Worm (Caenorhabditis elegans) whole organism, midembryonic: ENCODE measurements around the gene xnd-1.

Experiments used
- T22C8.4 ChIP-seq: fragments of 200-800 bp; sonication (Bioruptor generic); IDR thresholded peaks from 2 replicates; pipeline ENCODE4 v1.3.6; 2022; ENCODE audit warnings: missing genetic modification characterization, missing compliant biosample characterization
- cog-1 ChIP-seq: sonication (generic microtip); optimal IDR thresholded peaks from 2 replicates; lab custom pipeline; 2016; ENCODE audit warnings: missing genetic modification characterization, missing compliant biosample characterization
- flt-1 ChIP-seq: fragments of 200-800 bp; sonication (Bioruptor generic); IDR thresholded peaks from 2 replicates; pipeline ENCODE4 v1.3.6; 2022; ENCODE audit warnings: missing genetic modification characterization, missing compliant biosample characterization
- klf-2 ChIP-seq: fragments of 200-800 bp; sonication (Bioruptor generic); conservative IDR thresholded peaks from 2 replicates; pipeline ENCODE4 v1.3.6; 2022; ENCODE audit warnings: missing genetic modification reagents, missing genetic modification characterization, missing compliant biosample characterization
- med-1 ChIP-seq: sonication (generic microtip); optimal IDR thresholded peaks from 2 replicates; lab custom pipeline; 2017; ENCODE audit warnings: missing genetic modification characterization, mild to moderate bottlenecking, missing compliant biosample characterization, antibody characterized with exemption, missing genetic modification reagents; ENCODE audit not compliant: insufficient read depth
- ref-1 ChIP-seq: fragments of 200-800 bp; sonication (Bioruptor generic); conservative IDR thresholded peaks from 2 replicates; pipeline ENCODE4 v1.3.6; 2022; ENCODE audit warnings: missing genetic modification reagents, missing genetic modification characterization, missing compliant biosample characterization
- tab-1 ChIP-seq: fragments of 200-800 bp; sonication (Bioruptor generic); IDR thresholded peaks from 2 replicates; pipeline ENCODE4 v1.3.6; 2022; ENCODE audit warnings: missing genetic modification characterization, missing compliant biosample characterization
- ztf-29 ChIP-seq: fragments of 200-800 bp; sonication (Bioruptor generic); IDR thresholded peaks from 2 replicates; pipeline ENCODE4 v1.3.6; 2022; ENCODE audit warnings: missing genetic modification reagents, missing genetic modification characterization, missing compliant biosample characterization

DNA sequence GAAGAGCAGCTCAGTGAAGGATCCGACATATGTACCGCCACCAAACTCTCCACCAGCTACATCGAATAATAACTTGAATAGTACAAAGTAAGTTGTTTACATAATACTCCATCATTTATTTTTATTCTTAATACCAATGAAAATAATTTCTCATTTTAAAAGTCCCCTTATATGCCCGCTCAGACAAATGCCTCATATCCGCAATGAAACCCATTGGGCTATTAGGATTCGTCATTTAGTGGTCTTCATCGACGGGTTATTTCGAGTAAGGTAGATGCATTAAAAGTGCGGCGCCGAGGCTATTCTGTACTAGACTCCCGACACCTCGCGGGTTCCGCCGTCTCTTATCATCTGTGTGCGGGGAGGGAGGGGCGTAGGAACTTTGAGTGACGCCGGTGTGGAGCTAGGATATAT, 49.4 kb downstream of the xnd-1 start:
- TF ChIP-seq ztf-29 (GFP tag; lab: Robert Waterston, UW) = no peak
- TF ChIP-seq ref-1 (GFP tag; lab: Robert Waterston, UW) = no peak
- TF ChIP-seq T22C8.4 (GFP tag; lab: Robert Waterston, UW) = no peak
- TF ChIP-seq tab-1 (GFP tag; lab: Robert Waterston, UW) = no peak
- TF ChIP-seq med-1 (GFP tag; lab: Kevin White, UChicago) = no peak
- TF ChIP-seq klf-2 (GFP tag; lab: Robert Waterston, UW) = no peak
- no peak for TF ChIP-seq flt-1 (GFP tag; lab: Robert Waterston, UW)
- no peak for TF ChIP-seq cog-1 (tag; lab: Kevin White, UChicago)
